Fruit fly (Drosophila melanogaster) whole organism, embryonic: ENCODE results near the gene CG31174.

Experiments used
- CG1024 ChIP-seq: fragments of 200-800 bp; sonication (Bioruptor generic); IDR thresholded peaks from 2 replicates; pipeline ENCODE4 v1.3.6; 2022; ENCODE audit warnings: missing biosample characterization, missing genetic modification characterization
- CG10979 ChIP-seq: fragments of 200-800 bp; sonication (Bioruptor generic); optimal IDR thresholded peaks from 2 replicates; lab custom pipeline; 2018; ENCODE audit warnings: missing biosample characterization, mild to moderate bottlenecking, missing genetic modification characterization, moderate library complexity
- CG11247 ChIP-seq: fragments of 200-800 bp; sonication (Bioruptor generic); IDR thresholded peaks from 2 replicates; pipeline ENCODE4 v1.3.6; 2022; ENCODE audit warnings: missing biosample characterization, missing genetic modification characterization
- CG15696 ChIP-seq: fragments of 200-800 bp; sonication (Bioruptor generic); optimal IDR thresholded peaks from 2 replicates; lab custom pipeline; 2019; ENCODE audit warnings: missing biosample characterization, mild to moderate bottlenecking, missing genetic modification characterization, moderate library complexity
- CG1792 ChIP-seq: fragments of 200-800 bp; sonication (Bioruptor generic); optimal IDR thresholded peaks from 2 replicates; lab custom pipeline; 2016; ENCODE audit warnings: missing biosample characterization, missing genetic modification characterization
- CG33557 ChIP-seq: fragments of 200-800 bp; sonication (Bioruptor generic); optimal IDR thresholded peaks from 2 replicates; lab custom pipeline; 2019; ENCODE audit warnings: missing biosample characterization, mild to moderate bottlenecking, missing genetic modification characterization, moderate library complexity
- CG34376 ChIP-seq: fragments of 200-800 bp; sonication (Bioruptor generic); optimal IDR thresholded peaks from 2 replicates; lab custom pipeline; 2018; ENCODE audit warnings: missing biosample characterization, mild to moderate bottlenecking, missing genetic modification characterization
- CG4617 ChIP-seq: fragments of 200-800 bp; sonication (Bioruptor generic); optimal IDR thresholded peaks from 3 replicates; lab custom pipeline; 2016; ENCODE audit warnings: missing biosample characterization, missing genetic modification characterization, borderline replicate concordance
- CG9215 ChIP-seq: fragments of 200-800 bp; sonication (Bioruptor generic); IDR thresholded peaks from 2 replicates; pipeline ENCODE4 v1.3.6; 2022; ENCODE audit warnings: missing biosample characterization, missing genetic modification characterization
- CG9609 ChIP-seq: fragments of 200-800 bp; sonication (Bioruptor generic); optimal IDR thresholded peaks from 3 replicates; lab custom pipeline; 2016; ENCODE audit warnings: missing biosample characterization, missing genetic modification characterization
- CG9876 ChIP-seq: fragments of 200-800 bp; sonication (Bioruptor generic); optimal IDR thresholded peaks from 2 replicates; lab custom pipeline; 2016; ENCODE audit warnings: missing biosample characterization, missing genetic modification characterization
- D ChIP-seq, 2 experiments: fragments of 200-800 bp in 1 of 2; fragments of >200 bp in 1 of 2; sonication (Bioruptor generic) in 1 of 2; optimal IDR thresholded peaks; 2 replicates in 1 of 2; 3 replicates in 1 of 2; lab custom pipeline; 2017; ENCODE audit warnings: mild to moderate bottlenecking in 1 of 2, missing biosample characterization in 1 of 2, missing genetic modification characterization in 1 of 2, missing genetic modification reagents in 1 of 2
- Dip2 ChIP-seq: fragments of 200-800 bp; sonication (Bioruptor generic); IDR thresholded peaks from 2 replicates; pipeline ENCODE4 v1.3.6; 2022; ENCODE audit warnings: missing biosample characterization, missing genetic modification characterization
- Ets65A ChIP-seq: fragments of 200-800 bp; sonication (Bioruptor generic); peaks from one replicate; lab custom pipeline; 2016; ENCODE audit warnings: missing biosample characterization, missing genetic modification characterization
- Gug ChIP-seq: fragments of 200-800 bp; sonication (Bioruptor generic); IDR thresholded peaks from 4 replicates; pipeline ENCODE4 v1.3.6; 2022; ENCODE audit warnings: missing biosample characterization, missing genetic modification characterization
- Hmr ChIP-seq: fragments of 200-800 bp; sonication (Bioruptor generic); optimal IDR thresholded peaks from 3 replicates; lab custom pipeline; 2017; ENCODE audit warnings: mild to moderate bottlenecking, missing biosample characterization, missing genetic modification reagents, missing genetic modification characterization
- Lpt ChIP-seq: fragments of >200 bp; optimal IDR thresholded peaks from 2 replicates; lab custom pipeline; 2018; ENCODE audit warnings: missing biosample characterization, missing genetic modification characterization
- MESR4 ChIP-seq: fragments of 200-800 bp; sonication (Bioruptor generic); optimal IDR thresholded peaks from 2 replicates; lab custom pipeline; 2018; ENCODE audit warnings: missing biosample characterization, mild to moderate bottlenecking, missing genetic modification characterization, moderate library complexity
- Meics ChIP-seq: fragments of 200-800 bp; sonication (Bioruptor generic); optimal IDR thresholded peaks from 2 replicates; lab custom pipeline; 2017; ENCODE audit warnings: missing biosample characterization, mild to moderate bottlenecking, missing genetic modification characterization
- Myb ChIP-seq: fragments of 200-800 bp; sonication (Bioruptor generic); optimal IDR thresholded peaks from 2 replicates; lab custom pipeline; 2016; ENCODE audit warnings: missing biosample characterization, missing genetic modification characterization
- Rx ChIP-seq: fragments of 200-800 bp; sonication (Bioruptor generic); IDR thresholded peaks from 2 replicates; pipeline ENCODE4 v1.3.6; 2022; ENCODE audit warnings: missing biosample characterization, missing genetic modification characterization
- Sry-δ ChIP-seq: fragments of 200-800 bp; sonication (Bioruptor generic); optimal IDR thresholded peaks from 2 replicates; lab custom pipeline; 2016; ENCODE audit warnings: missing biosample characterization, missing genetic modification characterization
- Xbp1 ChIP-seq: fragments of 200-800 bp; sonication (Bioruptor generic); optimal IDR thresholded peaks from 3 replicates; lab custom pipeline; 2016; ENCODE audit warnings: missing biosample characterization, mild to moderate bottlenecking, missing genetic modification characterization
- YL-1 ChIP-seq: fragments of 200-800 bp; sonication (Bioruptor generic); optimal IDR thresholded peaks from 3 replicates; lab custom pipeline; 2017; ENCODE audit warnings: missing biosample characterization, mild to moderate bottlenecking, missing genetic modification characterization
- bsh ChIP-seq, 2 experiments: fragments of 200-800 bp; sonication (Bioruptor generic); optimal IDR thresholded peaks; 2 replicates each; lab custom pipeline; 2017 to 2018; ENCODE audit warnings: mild to moderate bottlenecking in 2 of 2, missing biosample characterization in 2 of 2, missing genetic modification characterization in 2 of 2, moderate library complexity in 1 of 2
- exex ChIP-seq: fragments of 200-800 bp; sonication (Bioruptor generic); optimal IDR thresholded peaks from 4 replicates; lab custom pipeline; 2018; ENCODE audit warnings: missing biosample characterization, mild to moderate bottlenecking, missing genetic modification characterization, moderate library complexity
- fd64A ChIP-seq: fragments of 200-800 bp; sonication (Bioruptor generic); optimal IDR thresholded peaks from 3 replicates; lab custom pipeline; 2018; ENCODE audit warnings: missing biosample characterization, mild to moderate bottlenecking, missing genetic modification characterization
- fd96Cb ChIP-seq: fragments of 200-800 bp; sonication (Bioruptor generic); optimal IDR thresholded peaks from 2 replicates; lab custom pipeline; 2018; ENCODE audit warnings: missing biosample characterization, mild to moderate bottlenecking, missing genetic modification characterization, moderate library complexity
- fru ChIP-seq: fragments of >200 bp; optimal IDR thresholded peaks from 2 replicates; lab custom pipeline; 2017
- grau ChIP-seq: fragments of 200-800 bp; optimal IDR thresholded peaks from 3 replicates; lab custom pipeline; 2019; ENCODE audit warnings: missing biosample characterization, mild to moderate bottlenecking, missing genetic modification characterization, moderate library complexity
- grn ChIP-seq: fragments of 200-800 bp; sonication (Bioruptor generic); optimal IDR thresholded peaks from 3 replicates; lab custom pipeline; 2017; ENCODE audit warnings: missing biosample characterization, missing genetic modification characterization
- gt ChIP-seq: fragments of 200-800 bp; sonication (Bioruptor generic); IDR thresholded peaks from 2 replicates; pipeline ENCODE4 v1.3.6; 2022; ENCODE audit warnings: missing biosample characterization, missing genetic modification characterization
- hkb ChIP-seq, 2 experiments: fragments of 200-800 bp in 1 of 2; fragments of >200 bp in 1 of 2; sonication (Bioruptor generic) in 1 of 2; IDR thresholded peaks in 1 of 2; optimal IDR thresholded peaks in 1 of 2; 2 replicates each; pipeline versions ENCODE4 v1.3.6 to Lab custom; 2017 to 2022; ENCODE audit warnings: missing biosample characterization in 1 of 2, missing genetic modification characterization in 1 of 2
- jigr1 ChIP-seq: fragments of 200-800 bp; sonication (Bioruptor generic); IDR thresholded peaks from 3 replicates; pipeline ENCODE4 v1.3.6; 2022; ENCODE audit warnings: missing biosample characterization, missing genetic modification characterization
- jumu ChIP-seq: fragments of 200-800 bp; sonication (Bioruptor generic); optimal IDR thresholded peaks from 3 replicates; lab custom pipeline; 2016; ENCODE audit warnings: missing biosample characterization, missing genetic modification characterization
- kay ChIP-seq: fragments of 200-800 bp; sonication (Bioruptor generic); optimal IDR thresholded peaks from 2 replicates; lab custom pipeline; 2016; ENCODE audit warnings: missing biosample characterization, missing genetic modification characterization
- lbe ChIP-seq: fragments of 200-800 bp; sonication (Bioruptor generic); optimal IDR thresholded peaks from 2 replicates; lab custom pipeline; 2016; ENCODE audit warnings: missing biosample characterization, mild to moderate bottlenecking, missing genetic modification characterization
- lmd ChIP-seq: fragments of 200-800 bp; sonication (Bioruptor generic); IDR thresholded peaks from 2 replicates; pipeline ENCODE4 v1.3.6; 2022; ENCODE audit warnings: missing biosample characterization, missing genetic modification characterization
- prd ChIP-seq, 3 experiments: fragments of >200 bp in 2 of 3; fragments of 200-800 bp in 1 of 3; sonication (Bioruptor generic) in 1 of 3; optimal IDR thresholded peaks in 2 of 3; IDR thresholded peaks in 1 of 3; 2 replicates in 2 of 3; 3 replicates in 1 of 3; pipeline versions ENCODE4 v1.3.6 to Lab custom; 2017 to 2022; ENCODE audit warnings: missing biosample characterization in 1 of 3, missing genetic modification characterization in 1 of 3
- psq ChIP-seq: fragments of 200-800 bp; sonication (Bioruptor generic); optimal IDR thresholded peaks from 2 replicates; lab custom pipeline; 2017; ENCODE audit warnings: missing biosample characterization, missing genetic modification characterization
- ranshi ChIP-seq: fragments of 200-800 bp; sonication (Bioruptor generic); IDR thresholded peaks from 2 replicates; pipeline ENCODE4 v1.3.6; 2022; ENCODE audit warnings: missing biosample characterization, missing genetic modification characterization
- sc ChIP-seq, 3 experiments: fragments of >200 bp in 2 of 3; fragments of 200-800 bp in 1 of 3; sonication (Bioruptor generic) in 1 of 3; optimal IDR thresholded peaks; 2 replicates in 2 of 3; 3 replicates in 1 of 3; lab custom pipeline; 2017; ENCODE audit warnings: mild to moderate bottlenecking in 1 of 3, missing biosample characterization in 1 of 3, missing genetic modification characterization in 1 of 3, missing genetic modification reagents in 1 of 3
- sna ChIP-seq: fragments of 200-800 bp; sonication (Bioruptor generic); IDR thresholded peaks from 2 replicates; pipeline ENCODE4 v1.3.6; 2022; ENCODE audit warnings: missing biosample characterization, missing genetic modification characterization; ENCODE audit not compliant: partially characterized antibody
- so ChIP-seq: fragments of 200-800 bp; sonication (Bioruptor generic); IDR thresholded peaks from 3 replicates; pipeline ENCODE4 v1.3.6; 2022; ENCODE audit warnings: missing biosample characterization, missing genetic modification characterization
- sob ChIP-seq: fragments of 200-800 bp; sonication (Bioruptor generic); IDR thresholded peaks from 2 replicates; pipeline ENCODE4 v1.3.6; 2022; ENCODE audit warnings: missing biosample characterization, missing genetic modification characterization
- sr ChIP-seq: fragments of 200-800 bp; sonication (Bioruptor generic); IDR thresholded peaks from 3 replicates; pipeline ENCODE4 v1.3.6; 2022; ENCODE audit warnings: missing biosample characterization, missing genetic modification characterization
- stwl ChIP-seq: fragments of 200-800 bp; sonication (Bioruptor generic); optimal IDR thresholded peaks from 3 replicates; lab custom pipeline; 2018; ENCODE audit warnings: missing biosample characterization, mild to moderate bottlenecking, missing genetic modification characterization, moderate library complexity
- vfl ChIP-seq: fragments of 200-800 bp; sonication (Bioruptor generic); optimal IDR thresholded peaks from 2 replicates; lab custom pipeline; 2016; ENCODE audit warnings: missing biosample characterization, missing genetic modification characterization
- vvl ChIP-seq: fragments of 200-800 bp; sonication (Bioruptor generic); IDR thresholded peaks from 2 replicates; pipeline ENCODE4 v1.3.6; 2022; ENCODE audit warnings: missing biosample characterization, missing genetic modification characterization
- zen ChIP-seq: fragments of 200-800 bp; sonication (Bioruptor generic); optimal IDR thresholded peaks from 3 replicates; lab custom pipeline; 2018; ENCODE audit warnings: missing biosample characterization, mild to moderate bottlenecking, missing genetic modification characterization, moderate library complexity

Gene CG31174

dm6 chr3R:21830303-21830707, 39.0 kb downstream of the CG31174 start (continued):
- no peak for TF ChIP-seq MESR4
- TF ChIP-seq sr (GFP tag; lab: Robert Waterston, UW): no peak
- TF ChIP-seq hkb (optimal IDR thresholded peaks at IDR 0.05; lab: Kevin White, UChicago): no peak
- no peak for TF ChIP-seq hkb (GFP tag; IDR thresholded peaks at IDR 0.05; lab: Robert Waterston, UW)
- TF ChIP-seq CG9876 (GFP tag; lab: Kevin White, UChicago): no peak
- no peak for TF ChIP-seq CG4617 (GFP tag; lab: Kevin White, UChicago)
- TF ChIP-seq ranshi (GFP tag; lab: Robert Waterston, UW): no peak
- no peak for TF ChIP-seq Hmr (GFP tag; lab: Kevin White, UChicago)
- TF ChIP-seq CG15696 (tag; lab: Kevin White, UChicago): no peak
- no peak for TF ChIP-seq sc (optimal IDR thresholded peaks at IDR 0.05; lab: Kevin White, UChicago)
- peak; percentile 11 for TF ChIP-seq sc (GFP tag; optimal IDR thresholded peaks at IDR 0.05; lab: Kevin White, UChicago)
- no peak for TF ChIP-seq so (GFP tag; lab: Robert Waterston, UW)
- TF ChIP-seq sna (GFP tag; lab: Robert Waterston, UW): no peak
- no peak for TF ChIP-seq CG9215 (GFP tag; lab: Robert Waterston, UW)
- TF ChIP-seq Ets65A (GFP tag; lab: Kevin White, UChicago): no peak
- no peak for TF ChIP-seq Myb (GFP tag; lab: Kevin White, UChicago)
- TF ChIP-seq stwl (tag; lab: Kevin White, UChicago): no peak
- no peak for TF ChIP-seq Lpt
- TF ChIP-seq bsh (GFP tag; optimal IDR thresholded peaks at IDR 0.05; lab: Kevin White, UChicago): peak; percentile 56 to 57
- no peak for TF ChIP-seq Meics
- TF ChIP-seq grau (tag; lab: Kevin White, UChicago): peak; percentile 24
- TF ChIP-seq fd96Cb (tag; lab: Kevin White, UChicago): peak; percentile 42
- no peak for TF ChIP-seq fru (lab: Kevin White, UChicago)
- TF ChIP-seq CG10979 (tag; lab: Kevin White, UChicago): peak; percentile 81
- TF ChIP-seq D (optimal IDR thresholded peaks at IDR 0.05; lab: Kevin White, UChicago): no peak
- TF ChIP-seq D (GFP tag; optimal IDR thresholded peaks at IDR 0.05; lab: Kevin White, UChicago): peak; percentile 14
- TF ChIP-seq Rx (GFP tag; lab: Robert Waterston, UW): no peak
- TF ChIP-seq CG34376 (GFP tag; lab: Kevin White, UChicago): no peak
- TF ChIP-seq sob (GFP tag; lab: Robert Waterston, UW): no peak
- TF ChIP-seq kay (GFP tag; lab: Kevin White, UChicago): no peak
- TF ChIP-seq lbe (GFP tag; lab: Kevin White, UChicago): no peak
- no peak for TF ChIP-seq jigr1 (GFP tag; lab: Robert Waterston, UW)
- no peak for TF ChIP-seq lmd (GFP tag; lab: Robert Waterston, UW)
- TF ChIP-seq CG1792: no peak
- no peak for TF ChIP-seq exex
- TF ChIP-seq CG11247: no peak
- no peak for TF ChIP-seq gt
- TF ChIP-seq prd (optimal IDR thresholded peaks at IDR 0.05; lab: Kevin White, UChicago): no peak
- TF ChIP-seq prd (GFP tag; IDR thresholded peaks at IDR 0.05; lab: Robert Waterston, UW): no peak
- TF ChIP-seq grn (GFP tag; lab: Kevin White, UChicago): no peak
- TF ChIP-seq psq (GFP tag; lab: Kevin White, UChicago): no peak
- no peak for TF ChIP-seq jumu (GFP tag; lab: Kevin White, UChicago)
- TF ChIP-seq zen: no peak
- no peak for TF ChIP-seq CG9609 (GFP tag; lab: Kevin White, UChicago)
- TF ChIP-seq Xbp1: no peak
- TF ChIP-seq vvl (GFP tag; lab: Robert Waterston, UW): no peak
- no peak for TF ChIP-seq Sry-δ
- TF ChIP-seq CG1024 (GFP tag; lab: Robert Waterston, UW): no peak
- no peak for TF ChIP-seq Dip2
- TF ChIP-seq vfl: no peak
- no peak for TF ChIP-seq fd64A (GFP tag; lab: Kevin White, UChicago)
- TF ChIP-seq CG33557 (GFP tag; lab: Kevin White, UChicago): peak; percentile 52
- TF ChIP-seq YL-1 (GFP tag; lab: Kevin White, UChicago): no peak
- TF ChIP-seq Gug (GFP tag; lab: Robert Waterston, UW): no peak
